Fruit fly (Drosophila melanogaster): Measurements from ENCODE around the gene CAHbeta.

DNA sequence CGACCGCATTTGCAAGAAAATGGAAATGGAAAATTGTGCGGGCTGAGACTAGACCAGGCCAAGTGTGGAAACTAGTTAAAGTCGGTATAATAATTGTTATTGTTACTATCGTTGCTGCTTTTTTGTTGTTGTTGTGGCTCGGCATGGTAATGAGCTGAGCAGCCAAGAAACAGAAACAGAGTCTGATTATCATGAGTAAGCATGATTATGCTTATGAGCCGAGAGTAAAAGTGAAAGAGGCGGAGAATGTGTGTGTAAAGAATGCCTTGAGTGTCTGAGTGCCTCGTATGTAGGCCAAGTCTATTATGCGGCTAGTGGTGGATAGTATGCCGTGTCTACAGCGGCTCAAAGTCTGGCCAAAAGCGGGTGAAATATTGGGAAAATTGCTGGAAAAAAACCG lies 10.0 kb upstream of the CAHbeta start:
- no peak for TF ChIP-seq insv (optimal IDR thresholded peaks at IDR 0.05)
- TF ChIP-seq psq (optimal IDR thresholded peaks at IDR 0.05), result no peak
